Fruit fly (Drosophila melanogaster) whole organism, embryonic: ENCODE results near the gene CG7402.

Experiments used
- Bgb ChIP-seq: fragments of 200-800 bp; sonication (Bioruptor generic); IDR thresholded peaks from 2 replicates; pipeline ENCODE4 v1.3.6; 2022; ENCODE audit warnings: missing biosample characterization, missing genetic modification characterization; ENCODE audit not compliant: partially characterized antibody
- CG10267 ChIP-seq: fragments of 200-800 bp; sonication (Bioruptor generic); optimal IDR thresholded peaks from 2 replicates; lab custom pipeline; 2018; ENCODE audit warnings: missing biosample characterization, mild to moderate bottlenecking, missing genetic modification characterization, moderate library complexity
- CG11695 ChIP-seq: fragments of 200-800 bp; sonication (Bioruptor generic); IDR thresholded peaks from 3 replicates; pipeline ENCODE4 v1.3.6; 2022; ENCODE audit warnings: missing biosample characterization, missing genetic modification characterization
- CG12236 ChIP-seq: fragments of 200-800 bp; sonication (Bioruptor generic); optimal IDR thresholded peaks from 2 replicates; lab custom pipeline; 2016; ENCODE audit warnings: missing biosample characterization, missing genetic modification characterization
- CG1233 ChIP-seq: fragments of 200-800 bp; sonication (Bioruptor generic); optimal IDR thresholded peaks from 4 replicates; lab custom pipeline; 2018; ENCODE audit warnings: missing biosample characterization, mild to moderate bottlenecking, missing genetic modification characterization
- CG12769 ChIP-seq: fragments of 200-800 bp; sonication (Bioruptor generic); optimal IDR thresholded peaks from 2 replicates; lab custom pipeline; 2019; ENCODE audit warnings: missing biosample characterization, mild to moderate bottlenecking, missing genetic modification characterization, moderate library complexity
- CG16779 ChIP-seq: fragments of 200-800 bp; sonication (Bioruptor generic); IDR thresholded peaks from 2 replicates; pipeline ENCODE4 v1.3.6; 2022; ENCODE audit warnings: missing biosample characterization, missing genetic modification characterization
- CG16813 ChIP-seq: fragments of 200-800 bp; sonication (Bioruptor generic); IDR thresholded peaks from 3 replicates; pipeline ENCODE4 v1.3.6; 2022; ENCODE audit warnings: missing biosample characterization, missing genetic modification characterization; ENCODE audit not compliant: partially characterized antibody
- CG2129 ChIP-seq: fragments of 200-800 bp; sonication (Bioruptor generic); IDR thresholded peaks from 2 replicates; pipeline ENCODE4 v1.3.6; 2022; ENCODE audit warnings: missing biosample characterization, missing genetic modification characterization; ENCODE audit not compliant: partially characterized antibody
- CG2712 ChIP-seq: fragments of 200-800 bp; optimal IDR thresholded peaks from 3 replicates; lab custom pipeline; 2019; ENCODE audit warnings: missing biosample characterization, mild to moderate bottlenecking, missing genetic modification characterization, moderate library complexity
- CG34224 ChIP-seq: fragments of 200-800 bp; sonication (Bioruptor generic); IDR thresholded peaks from 3 replicates; pipeline ENCODE4 v1.3.6; 2022; ENCODE audit warnings: missing biosample characterization, missing genetic modification characterization; ENCODE audit not compliant: partially characterized antibody
- CG4820 ChIP-seq: fragments of 200-800 bp; sonication (Bioruptor generic); optimal IDR thresholded peaks from 3 replicates; lab custom pipeline; 2016; ENCODE audit warnings: missing biosample characterization, missing genetic modification characterization
- CG7786 ChIP-seq: fragments of 200-800 bp; sonication (Bioruptor generic); optimal IDR thresholded peaks from 2 replicates; lab custom pipeline; 2016; ENCODE audit warnings: missing biosample characterization, missing genetic modification characterization
- Deaf1 ChIP-seq: fragments of 200-800 bp; optimal IDR thresholded peaks from 3 replicates; lab custom pipeline; 2019; ENCODE audit warnings: missing biosample characterization, mild to moderate bottlenecking, missing genetic modification characterization, moderate library complexity
- Dref ChIP-seq: fragments of 200-800 bp; sonication (Bioruptor generic); IDR thresholded peaks from 2 replicates; pipeline ENCODE4 v1.3.6; 2022; ENCODE audit warnings: missing biosample characterization, missing genetic modification characterization
- Ets65A ChIP-seq: fragments of 200-800 bp; sonication (Bioruptor generic); peaks from one replicate; lab custom pipeline; 2016; ENCODE audit warnings: missing biosample characterization, missing genetic modification characterization
- HHEX ChIP-seq: fragments of 200-800 bp; sonication (Bioruptor generic); optimal IDR thresholded peaks from 3 replicates; lab custom pipeline; 2017; ENCODE audit warnings: missing biosample characterization, mild to moderate bottlenecking, missing genetic modification characterization, missing genetic modification reagents
- Med ChIP-seq: fragments of 200-800 bp; sonication (Bioruptor generic); peaks from one replicate; lab custom pipeline; 2016; ENCODE audit warnings: missing biosample characterization, missing genetic modification characterization, mild to moderate bottlenecking, inconsistent platforms, moderate library complexity
- NC2α ChIP-seq: fragments of 200-800 bp; sonication (Bioruptor generic); optimal IDR thresholded peaks from 2 replicates; lab custom pipeline; 2016; ENCODE audit warnings: missing biosample characterization, missing genetic modification characterization
- NC2β ChIP-seq: fragments of 200-800 bp; sonication (Bioruptor generic); optimal IDR thresholded peaks from 2 replicates; lab custom pipeline; 2016; ENCODE audit warnings: missing biosample characterization, missing genetic modification characterization
- Sry-δ ChIP-seq: fragments of 200-800 bp; sonication (Bioruptor generic); optimal IDR thresholded peaks from 2 replicates; lab custom pipeline; 2016; ENCODE audit warnings: missing biosample characterization, missing genetic modification characterization
- abd-A ChIP-seq: fragments of 200-800 bp; sonication (Bioruptor generic); optimal IDR thresholded peaks from 3 replicates; lab custom pipeline; 2019; ENCODE audit warnings: missing biosample characterization, mild to moderate bottlenecking, missing genetic modification characterization, moderate library complexity
- ato ChIP-seq: fragments of 200-800 bp; sonication (Bioruptor generic); IDR thresholded peaks from 2 replicates; pipeline ENCODE4 v1.3.6; 2022; ENCODE audit warnings: missing biosample characterization, missing genetic modification characterization; ENCODE audit not compliant: partially characterized antibody
- bab2 ChIP-seq: fragments of 200-800 bp; sonication (Bioruptor generic); optimal IDR thresholded peaks from 2 replicates; lab custom pipeline; 2016; ENCODE audit warnings: missing biosample characterization, missing genetic modification characterization
- bowl ChIP-seq: fragments of 200-800 bp; sonication (Bioruptor generic); IDR thresholded peaks from 2 replicates; pipeline ENCODE4 v1.3.6; 2022; ENCODE audit warnings: missing biosample characterization, missing genetic modification characterization
- chinmo ChIP-seq: fragments of 200-800 bp; sonication (Bioruptor generic); IDR thresholded peaks from 4 replicates; pipeline ENCODE4 v1.3.6; 2022; ENCODE audit warnings: missing biosample characterization, missing genetic modification characterization; ENCODE audit not compliant: partially characterized antibody
- ewg ChIP-seq: fragments of 200-800 bp; sonication (Bioruptor generic); optimal IDR thresholded peaks from 3 replicates; lab custom pipeline; 2017; ENCODE audit warnings: mild to moderate bottlenecking, missing biosample characterization, missing genetic modification reagents, missing genetic modification characterization
- exex ChIP-seq: fragments of 200-800 bp; sonication (Bioruptor generic); optimal IDR thresholded peaks from 4 replicates; lab custom pipeline; 2018; ENCODE audit warnings: missing biosample characterization, mild to moderate bottlenecking, missing genetic modification characterization, moderate library complexity
- fru ChIP-seq: fragments of >200 bp; optimal IDR thresholded peaks from 2 replicates; lab custom pipeline; 2017
- ftz-f1 ChIP-seq: fragments of 200-800 bp; sonication (Bioruptor generic); optimal IDR thresholded peaks from 2 replicates; lab custom pipeline; 2016; ENCODE audit warnings: missing biosample characterization, missing genetic modification characterization
- grn ChIP-seq: fragments of 200-800 bp; sonication (Bioruptor generic); optimal IDR thresholded peaks from 3 replicates; lab custom pipeline; 2017; ENCODE audit warnings: missing biosample characterization, missing genetic modification characterization
- ham ChIP-seq: fragments of 200-800 bp; sonication (Bioruptor generic); IDR thresholded peaks from 2 replicates; pipeline ENCODE4 v1.3.6; 2022; ENCODE audit warnings: missing biosample characterization, missing genetic modification characterization
- jing ChIP-seq: fragments of 200-800 bp; sonication (Bioruptor generic); optimal IDR thresholded peaks from 2 replicates; lab custom pipeline; 2018; ENCODE audit warnings: missing biosample characterization, mild to moderate bottlenecking, missing genetic modification characterization
- lab ChIP-seq: fragments of 200-800 bp; sonication (Bioruptor generic); optimal IDR thresholded peaks from 3 replicates; lab custom pipeline; 2017; ENCODE audit warnings: missing biosample characterization, missing genetic modification characterization, mild to moderate bottlenecking, moderate library complexity, missing genetic modification reagents
- lola ChIP-seq, 3 experiments: fragments of >200 bp in 2 of 3; fragments of 200-800 bp in 1 of 3; sonication (Bioruptor generic) in 1 of 3; optimal IDR thresholded peaks; 2 replicates each; lab custom pipeline; 2017 to 2019; ENCODE audit warnings: missing biosample characterization in 3 of 3, missing genetic modification characterization in 3 of 3, mild to moderate bottlenecking in 1 of 3, moderate library complexity in 1 of 3
- pfk ChIP-seq: fragments of 200-800 bp; sonication (Bioruptor generic); optimal IDR thresholded peaks from 2 replicates; lab custom pipeline; 2018; ENCODE audit warnings: missing biosample characterization, mild to moderate bottlenecking, missing genetic modification characterization, moderate library complexity
- phol ChIP-seq: fragments of 200-800 bp; sonication (Bioruptor generic); optimal IDR thresholded peaks from 3 replicates; lab custom pipeline; 2018; ENCODE audit warnings: missing biosample characterization, mild to moderate bottlenecking, missing genetic modification characterization, moderate library complexity
- run ChIP-seq: fragments of 200-800 bp; sonication (Bioruptor generic); optimal IDR thresholded peaks from 3 replicates; lab custom pipeline; 2018; ENCODE audit warnings: missing biosample characterization, mild to moderate bottlenecking, missing genetic modification characterization
- sens ChIP-seq: fragments of 200-800 bp; sonication (Bioruptor generic); peaks from one replicate; lab custom pipeline; 2016; ENCODE audit warnings: missing biosample characterization, missing genetic modification characterization
- sens-2 ChIP-seq: fragments of 200-800 bp; sonication (Bioruptor generic); IDR thresholded peaks from 2 replicates; pipeline ENCODE4 v1.3.6; 2022; ENCODE audit warnings: missing biosample characterization, missing genetic modification characterization
- slou ChIP-seq: fragments of 200-800 bp; sonication (Bioruptor generic); optimal IDR thresholded peaks from 3 replicates; lab custom pipeline; 2016; ENCODE audit warnings: missing biosample characterization, missing genetic modification characterization
- stc ChIP-seq: fragments of 200-800 bp; sonication (Bioruptor generic); IDR thresholded peaks from 2 replicates; pipeline ENCODE4 v1.3.6; 2022; ENCODE audit warnings: missing biosample characterization, missing genetic modification characterization
- zen2 ChIP-seq: fragments of 200-800 bp; sonication (Bioruptor generic); IDR thresholded peaks from 3 replicates; pipeline ENCODE4 v1.3.6; 2022; ENCODE audit warnings: missing biosample characterization, missing genetic modification characterization; ENCODE audit not compliant: partially characterized antibody

CG7402 gene

dm6 chr3L:17878781-17879360 lies 8.6 kb upstream of the CG7402 start, which contains the start of gene CG7408 (continued):
- no peak for TF ChIP-seq stc (GFP tag; lab: Robert Waterston, UW)
- TF ChIP-seq Bgb (GFP tag; lab: Robert Waterston, UW), result peak; percentile 45; the same call in 1 of the 2 replicates
- no peak for TF ChIP-seq CG4820 (GFP tag; lab: Kevin White, UChicago)
- TF ChIP-seq sens (GFP tag; lab: Kevin White, UChicago), result peak; percentile 78
- peak; percentile 30; the same call in 1 of the 3 replicates for TF ChIP-seq zen2 (GFP tag; lab: Robert Waterston, UW)
- TF ChIP-seq lab (GFP tag; lab: Kevin White, UChicago), result peak; percentile 4

dm6 chr3L:17884276-17884675 lies 3.2 kb upstream of the CG7402 start, which contains the start of gene CG5506:
Gene CG5506, minus strand, starts transcription at chr3L:17884376.
- TF ChIP-seq CG12769 (tag; lab: Kevin White, UChicago) (no peak), exex (tag; lab: Kevin White, UChicago) (peak; percentile 48), abd-A (tag; lab: Kevin White, UChicago) (no peak), grn (GFP tag; lab: Kevin White, UChicago) (peak; percentile 4), ham (GFP tag; lab: Robert Waterston, UW) (no peak), lola (GFP tag; optimal IDR thresholded peaks at IDR 0.05; lab: Kevin White, UChicago) (no peak)

- TF ChIP-seq exex (tag; lab: Kevin White, UChicago) (peak; percentile 7), Ets65A (peak; percentile 31), CG11695 (no peak), CG2712 (tag; lab: Kevin White, UChicago) (no peak), ftz-f1 (no peak), HHEX (GFP tag; lab: Kevin White, UChicago) (no peak)
Measured at dm6 chr3L:17886545-17886944, 960 bp upstream of the CG7402 start, which contains the start of gene CG16775. Gene CG16775, minus strand, starts transcription at chr3L:17886645.

dm6 chr3L:17893660-17894059 lies 6.2 kb downstream of the CG7402 start:
- TF ChIP-seq Deaf1 (tag; lab: Kevin White, UChicago) (peak; percentile 80), chinmo (GFP tag; lab: Robert Waterston, UW) (0 out of 4 replicates have a peak, but pooled peaks have one; percentile 69), CG16779 (0 out of 2 replicates have a peak, but pooled peaks have one; percentile 4), CG34224 (GFP tag; lab: Robert Waterston, UW) (no peak), ewg (GFP tag; lab: Kevin White, UChicago) (peak; percentile 65), CG7786 (GFP tag; lab: Kevin White, UChicago) (no peak)

- no peak for TF ChIP-seq ato (GFP tag; lab: Robert Waterston, UW)
- TF ChIP-seq bab2 (GFP tag; lab: Kevin White, UChicago), result no peak
- TF ChIP-seq CG2129, result no peak
- TF ChIP-seq Dref (GFP tag; lab: Robert Waterston, UW), result no peak
- no peak for TF ChIP-seq CG10267
- no peak for TF ChIP-seq NC2α (GFP tag; lab: Kevin White, UChicago)
- TF ChIP-seq fru (lab: Kevin White, UChicago), result no peak
- TF ChIP-seq pfk, result no peak
- no peak for TF ChIP-seq slou (GFP tag; lab: Kevin White, UChicago)
- peak; percentile 3 for TF ChIP-seq CG1233 (GFP tag; lab: Kevin White, UChicago)
- no peak for TF ChIP-seq bowl (GFP tag; lab: Robert Waterston, UW)
- TF ChIP-seq sens-2 (GFP tag; lab: Robert Waterston, UW), result no peak
- TF ChIP-seq Sry-δ (GFP tag; lab: Kevin White, UChicago), result no peak
- TF ChIP-seq phol, result no peak
- no peak for TF ChIP-seq NC2β (GFP tag; lab: Kevin White, UChicago)
- TF ChIP-seq CG16813 (GFP tag; lab: Robert Waterston, UW), result no peak
- TF ChIP-seq run (tag; lab: Kevin White, UChicago), result peak; percentile 75
- peak; percentile 76 for TF ChIP-seq Med (GFP tag; lab: Kevin White, UChicago)
- no peak for TF ChIP-seq lola (GFP tag; optimal IDR thresholded peaks at IDR 0.05; lab: Kevin White, UChicago)
- no peak for TF ChIP-seq CG12236
- TF ChIP-seq jing, result no peak
Measured at dm6 chr3L:17895815-17896275, 8.3 kb downstream of the CG7402 start, which contains the start of gene Tsp74F. Gene Tsp74F, minus strand, starts transcription at chr3L:17895862.
